Worm (Caenorhabditis elegans) whole organism, early embryonic: ENCODE data around the gene srw-83.

Source experiments
- B0310.2 ChIP-seq: sonication (generic microtip); optimal IDR thresholded peaks from 2 replicates; lab custom pipeline; 2016; ENCODE audit warnings: mild to moderate bottlenecking, missing genetic modification characterization, missing compliant biosample characterization
- aly-1 ChIP-seq: sonication (generic microtip); optimal IDR thresholded peaks from 2 replicates; lab custom pipeline; 2016; ENCODE audit warnings: missing genetic modification characterization, missing compliant biosample characterization
- ama-1 ChIP-seq: fragments of 150-350 bp; optimal IDR thresholded peaks from 2 replicates; lab custom pipeline; 2014
- ceh-13 ChIP-seq: fragments of 200-800 bp; sonication (Bioruptor generic); optimal IDR thresholded peaks from 2 replicates; lab custom pipeline; 2018; ENCODE audit warnings: mild to moderate bottlenecking, missing genetic modification characterization, missing compliant biosample characterization
- ceh-36 ChIP-seq: sonication (generic microtip); optimal IDR thresholded peaks from 2 replicates; lab custom pipeline; 2016; ENCODE audit warnings: missing genetic modification characterization, inconsistent platforms, missing compliant biosample characterization
- ets-7 ChIP-seq: sonication (generic microtip); optimal IDR thresholded peaks from 2 replicates; lab custom pipeline; 2016; ENCODE audit warnings: missing genotype, missing genetic modification characterization, missing compliant biosample characterization
- flt-1 ChIP-seq: fragments of 200-800 bp; sonication (Bioruptor generic); IDR thresholded peaks from 2 replicates; pipeline ENCODE4 v1.3.6; 2022; ENCODE audit warnings: missing genetic modification characterization, missing compliant biosample characterization
- hmbx-1 ChIP-seq: sonication (generic microtip); optimal IDR thresholded peaks from 2 replicates; lab custom pipeline; 2016; ENCODE audit warnings: mild to moderate bottlenecking, missing genetic modification characterization, missing compliant biosample characterization
- scrt-1 ChIP-seq: fragments of 200-800 bp; sonication (Bioruptor generic); IDR thresholded peaks from 2 replicates; pipeline ENCODE4 v1.3.6; 2022; ENCODE audit warnings: missing genetic modification characterization, missing compliant biosample characterization
- tbx-11 ChIP-seq: fragments of 200-800 bp; sonication (Bioruptor generic); IDR thresholded peaks from 2 replicates; pipeline ENCODE4 v1.3.6; 2022; ENCODE audit warnings: missing genetic modification characterization, missing compliant biosample characterization
- tbx-37 ChIP-seq: fragments of 200-800 bp; sonication (Bioruptor generic); conservative IDR thresholded peaks from 2 replicates; pipeline ENCODE4 v1.3.6; 2022; ENCODE audit warnings: missing genetic modification reagents, missing genetic modification characterization, missing compliant biosample characterization

ce11 chrV:18412887-18413286 lies 13.5 kb upstream of the srw-83 start, which contains the start of gene ZK262.2:
- TF ChIP-seq flt-1 (GFP tag; lab: Robert Waterston, UW) (no peak), scrt-1 (GFP tag; lab: Robert Waterston, UW) (no peak), aly-1 (no peak), ceh-36 (no peak), ama-1 (no peak), ceh-13 (no peak), B0310.2 (tag; lab: Kevin White, UChicago) (no peak), tbx-37 (no peak), tbx-11 (no peak), hmbx-1 (no peak), ets-7 (tag; lab: Kevin White, UChicago) (no peak)
